Fruit fly (Drosophila melanogaster) whole organism, wandering third instar larva: ENCODE measurements around the gene Arpc1.

Experiments used
- Abd-B ChIP-seq: fragments of >200 bp; optimal IDR thresholded peaks from 2 replicates; lab custom pipeline; 2017; ENCODE audit warnings: missing biosample characterization, missing genetic modification characterization
- CG32264 ChIP-seq: fragments of 200-800 bp; sonication (Bioruptor generic); optimal IDR thresholded peaks from 2 replicates; lab custom pipeline; 2016; ENCODE audit warnings: missing biosample characterization, missing genetic modification characterization
- CG9705 ChIP-seq: fragments of 200-800 bp; sonication (Bioruptor generic); optimal IDR thresholded peaks from 2 replicates; lab custom pipeline; 2018; ENCODE audit warnings: missing biosample characterization, mild to moderate bottlenecking, missing genetic modification characterization
- CrebA ChIP-seq: fragments of 200-800 bp; sonication (Bioruptor generic); optimal IDR thresholded peaks from 2 replicates; lab custom pipeline; 2016; ENCODE audit warnings: missing biosample characterization, mild to moderate bottlenecking, missing genetic modification characterization, borderline replicate concordance
- Dfd ChIP-seq: fragments of >200 bp; optimal IDR thresholded peaks from 2 replicates; lab custom pipeline; 2017; ENCODE audit warnings: missing biosample characterization, missing genetic modification characterization
- Dif ChIP-seq: fragments of 200-275, 200-300 bp; sonication (Bioruptor generic); optimal IDR thresholded peaks from 2 replicates; lab custom pipeline; 2018; ENCODE audit warnings: missing biosample characterization, missing genetic modification characterization; ENCODE audit not compliant: partially characterized antibody
- GATAd ChIP-seq: sonication (Bioruptor generic); optimal IDR thresholded peaks from 2 replicates; lab custom pipeline; 2016; ENCODE audit warnings: missing biosample characterization, missing genetic modification characterization
- HLH106 ChIP-seq: fragments of 200-800 bp; optimal IDR thresholded peaks from 3 replicates; lab custom pipeline; 2019; ENCODE audit warnings: missing biosample characterization, mild to moderate bottlenecking, missing genetic modification characterization, moderate library complexity
- Hnf4 ChIP-seq: fragments of 200-800 bp; sonication (Bioruptor generic); optimal IDR thresholded peaks from 2 replicates; lab custom pipeline; 2016; ENCODE audit warnings: missing biosample characterization, mild to moderate bottlenecking, missing genetic modification characterization
- Hr78 ChIP-seq: fragments of >200 bp; optimal IDR thresholded peaks from 2 replicates; lab custom pipeline; 2017; ENCODE audit warnings: missing biosample characterization, missing genetic modification characterization
- Hr83 ChIP-seq: fragments of 200-300 bp; sonication (Bioruptor generic); optimal IDR thresholded peaks from 2 replicates; lab custom pipeline; 2016; ENCODE audit warnings: missing biosample characterization, mild to moderate bottlenecking, missing genetic modification characterization, moderate library complexity; ENCODE audit not compliant: poor library complexity, severe bottlenecking
- Jra ChIP-seq: sonication (Bioruptor generic); optimal IDR thresholded peaks from 2 replicates; lab custom pipeline; 2016; ENCODE audit warnings: missing biosample characterization, missing genetic modification characterization
- Mio ChIP-seq: sonication (Bioruptor generic); optimal IDR thresholded peaks from 2 replicates; lab custom pipeline; 2016; ENCODE audit warnings: missing biosample characterization, missing genetic modification characterization
- Myc ChIP-seq: fragments of >200 bp; optimal IDR thresholded peaks from 2 replicates; lab custom pipeline; 2017
- N ChIP-seq: fragments of >200 bp; optimal IDR thresholded peaks from 2 replicates; lab custom pipeline; 2018; ENCODE audit warnings: missing biosample characterization, missing external identifiers, missing genetic modification characterization
- OdsH ChIP-seq: fragments of 200-800 bp; sonication (Bioruptor generic); optimal IDR thresholded peaks from 2 replicates; lab custom pipeline; 2016; ENCODE audit warnings: missing biosample characterization, mild to moderate bottlenecking, missing genetic modification characterization
- Rel ChIP-seq, 2 experiments: fragments of 200-800 bp; sonication (Bioruptor generic) in 1 of 2; optimal IDR thresholded peaks; 2 replicates in 1 of 2; 3 replicates in 1 of 2; lab custom pipeline; 2016 to 2019; ENCODE audit warnings: mild to moderate bottlenecking in 2 of 2, missing biosample characterization in 2 of 2, missing genetic modification characterization in 2 of 2, moderate library complexity in 1 of 2
- Sp1 ChIP-seq: fragments of 200-800 bp; sonication (Bioruptor generic); optimal IDR thresholded peaks from 3 replicates; lab custom pipeline; 2019; ENCODE audit warnings: missing biosample characterization, mild to moderate bottlenecking, missing genetic modification characterization, moderate library complexity
- Vsx2 ChIP-seq: fragments of 200-300, 225-300 bp; sonication (Bioruptor generic); optimal IDR thresholded peaks from 2 replicates; lab custom pipeline; 2018; ENCODE audit warnings: missing biosample characterization, missing genetic modification characterization; ENCODE audit not compliant: partially characterized antibody
- br ChIP-seq: fragments of 200-800 bp; sonication (Bioruptor generic); optimal IDR thresholded peaks from 2 replicates; lab custom pipeline; 2016; ENCODE audit warnings: missing biosample characterization, missing genetic modification characterization
- brk ChIP-seq: fragments of 200-800 bp; sonication (Bioruptor generic); optimal IDR thresholded peaks from 2 replicates; lab custom pipeline; 2016; ENCODE audit warnings: missing biosample characterization, mild to moderate bottlenecking, missing genetic modification characterization
- dl ChIP-seq, 2 experiments: fragments of 175-275, 200-275 bp in 1 of 2; fragments of 200-275 bp in 1 of 2; sonication (Bioruptor generic); optimal IDR thresholded peaks; lab custom pipeline; 2018; ENCODE audit warnings: mild to moderate bottlenecking in 2 of 2, missing biosample characterization in 2 of 2, missing genetic modification characterization in 2 of 2, moderate library complexity in 2 of 2; ENCODE audit not compliant: partially characterized antibody in 2 of 2, insufficient read depth in 1 of 2
- dmrt93B ChIP-seq: fragments of 200-800 bp; sonication (Bioruptor generic); optimal IDR thresholded peaks from 2 replicates; lab custom pipeline; 2018; ENCODE audit warnings: missing biosample characterization, mild to moderate bottlenecking, missing genetic modification characterization
- dsf ChIP-seq: sonication (Bioruptor generic); optimal IDR thresholded peaks from 2 replicates; lab custom pipeline; 2016; ENCODE audit warnings: missing biosample characterization, missing genetic modification characterization, borderline replicate concordance
- ey ChIP-seq: fragments of 200-800 bp; sonication (Bioruptor generic); optimal IDR thresholded peaks from 2 replicates; lab custom pipeline; 2016; ENCODE audit warnings: missing biosample characterization, missing genetic modification characterization
- foxo ChIP-seq, 2 experiments: fragments of 200-800 bp; sonication (Bioruptor generic); optimal IDR thresholded peaks; 2 replicates in 1 of 2; 3 replicates in 1 of 2; lab custom pipeline; 2016 to 2017; ENCODE audit warnings: missing biosample characterization in 2 of 2, missing genetic modification characterization in 2 of 2
- fru ChIP-seq: fragments of 200-800 bp; sonication (Bioruptor generic); optimal IDR thresholded peaks from 3 replicates; lab custom pipeline; 2016; ENCODE audit warnings: missing biosample characterization, mild to moderate bottlenecking, missing genetic modification characterization
- h ChIP-seq: fragments of 200-800 bp; sonication (Bioruptor generic); optimal IDR thresholded peaks from 3 replicates; lab custom pipeline; 2016; ENCODE audit warnings: missing biosample characterization, mild to moderate bottlenecking, missing genetic modification characterization
- jim ChIP-seq: fragments of 175-275, 200-325 bp; sonication (Bioruptor generic); optimal IDR thresholded peaks from 2 replicates; lab custom pipeline; 2016; ENCODE audit warnings: missing biosample characterization, mild to moderate bottlenecking, missing genetic modification characterization
- lola ChIP-seq: fragments of >200 bp; optimal IDR thresholded peaks from 2 replicates; lab custom pipeline; 2017; ENCODE audit warnings: missing biosample characterization, missing genetic modification characterization
- pan ChIP-seq: fragments of >200 bp; optimal IDR thresholded peaks from 2 replicates; lab custom pipeline; 2017
- psq ChIP-seq: fragments of 200-800 bp; sonication (Bioruptor generic); optimal IDR thresholded peaks from 3 replicates; lab custom pipeline; 2017; ENCODE audit warnings: missing biosample characterization, mild to moderate bottlenecking, missing genetic modification characterization, moderate library complexity
- rgr ChIP-seq: fragments of 200-800 bp; sonication (Bioruptor generic); optimal IDR thresholded peaks from 3 replicates; lab custom pipeline; 2016; ENCODE audit warnings: missing biosample characterization, mild to moderate bottlenecking, missing genetic modification characterization
- sage ChIP-seq: fragments of 200-800 bp; sonication (Bioruptor generic); optimal IDR thresholded peaks from 2 replicates; lab custom pipeline; 2016; ENCODE audit warnings: missing biosample characterization, mild to moderate bottlenecking, missing genetic modification characterization
- sv ChIP-seq: fragments of 200-800 bp; sonication (Bioruptor generic); optimal IDR thresholded peaks from 3 replicates; lab custom pipeline; 2016; ENCODE audit warnings: missing biosample characterization, missing genetic modification characterization
- tai ChIP-seq: sonication (Bioruptor generic); optimal IDR thresholded peaks from 2 replicates; lab custom pipeline; 2016; ENCODE audit warnings: missing biosample characterization, missing genetic modification characterization
- usp ChIP-seq: fragments of >200 bp; optimal IDR thresholded peaks from 2 replicates; lab custom pipeline; 2017; ENCODE audit warnings: missing biosample characterization, missing genetic modification characterization
- woc ChIP-seq: sonication (Bioruptor generic); optimal IDR thresholded peaks from 2 replicates; lab custom pipeline; 2016; ENCODE audit warnings: missing biosample characterization, mild to moderate bottlenecking, missing genetic modification characterization

Gene Arpc1

DNA sequence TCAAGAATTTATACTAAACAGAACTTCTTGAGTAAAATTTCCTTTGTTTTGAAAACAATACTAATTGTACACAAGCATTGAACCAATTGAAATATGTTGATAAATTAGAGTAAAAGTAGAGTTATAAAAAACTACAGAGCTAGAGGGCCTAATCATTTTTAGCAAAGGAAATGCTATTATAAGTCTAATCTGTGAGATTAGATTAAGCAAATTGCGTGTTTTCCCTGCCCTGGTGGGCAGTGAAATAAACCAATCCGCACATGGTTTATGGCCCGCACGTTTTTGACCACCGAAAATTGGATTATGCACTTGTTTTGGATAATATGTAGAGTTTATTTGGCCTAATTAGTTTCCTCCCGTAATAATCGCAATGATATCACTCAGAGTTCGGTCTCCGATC is 13.0 kb upstream of the Arpc1 start:
- TF ChIP-seq lola (GFP tag; lab: Kevin White, UChicago) (no peak), Mio (GFP tag; lab: Kevin White, UChicago) (no peak), sv (GFP tag; lab: Kevin White, UChicago) (no peak), Vsx2 (no peak), Dif (GFP tag; lab: Kevin White, UChicago) (no peak), sage (GFP tag; lab: Kevin White, UChicago) (no peak)

DNA sequence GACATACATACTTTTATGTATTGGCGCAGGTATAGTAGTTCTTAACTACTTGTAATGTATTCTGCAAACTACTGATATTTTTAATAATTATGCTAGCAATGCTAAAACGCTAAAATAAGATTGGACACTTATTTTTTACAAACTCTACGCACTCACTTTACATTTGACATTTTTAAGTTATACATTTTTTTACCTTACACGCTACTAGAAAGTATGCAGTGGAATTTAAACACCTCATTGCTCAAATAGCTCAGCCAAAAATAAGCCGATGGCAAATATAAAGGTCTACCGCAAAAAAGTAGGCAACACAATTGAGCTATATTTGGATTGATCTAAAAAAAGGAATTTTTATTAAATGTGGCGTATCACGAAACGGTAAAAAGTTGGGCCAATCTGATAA is 12.5 kb upstream of the Arpc1 start:
- TF ChIP-seq tai (GFP tag; lab: Kevin White, UChicago) = peak; percentile 31
- TF ChIP-seq Myc (lab: Kevin White, UChicago) = peak; percentile 91
- TF ChIP-seq CG9705 (GFP tag; lab: Kevin White, UChicago) = no peak

DNA sequence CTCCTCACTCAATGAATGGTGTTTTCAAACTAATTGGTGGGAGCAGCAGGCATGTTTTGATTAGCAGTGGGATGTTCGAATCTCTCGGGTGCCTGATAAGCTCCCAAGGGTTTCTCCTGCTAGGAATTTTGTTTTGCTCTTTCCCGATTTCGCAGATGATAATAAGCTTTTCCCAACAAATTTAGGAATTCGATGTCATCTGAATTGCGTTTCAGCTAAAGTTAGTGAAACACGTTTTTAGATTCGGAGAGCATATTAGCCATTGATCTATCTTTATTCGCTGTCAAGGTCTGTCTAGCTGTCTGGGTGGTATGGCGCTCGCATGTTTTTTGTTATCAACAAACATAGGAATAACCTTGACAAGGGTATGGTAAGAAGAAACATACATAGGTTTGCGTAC is 12.0 kb upstream of the Arpc1 start, which contains the start of gene CG33307:
Gene CG33307, minus strand, starts transcription at position 13 of the 400 bp plus-strand sequence.
- TF ChIP-seq CrebA (GFP tag; lab: Kevin White, UChicago) (no peak), foxo (GFP tag; optimal IDR thresholded peaks at IDR 0.05; lab: Kevin White, UChicago) (no peak), h (GFP tag; lab: Kevin White, UChicago) (no peak)

- TF ChIP-seq jim (GFP tag; lab: Kevin White, UChicago) (no peak), Hr83 (GFP tag; lab: Kevin White, UChicago) (no peak), Dfd (GFP tag; lab: Kevin White, UChicago) (peak; percentile 10), dmrt93B (peak; percentile 82), CG9705 (GFP tag; lab: Kevin White, UChicago) (peak; percentile 73), ey (GFP tag; lab: Kevin White, UChicago) (peak; percentile 92), N (GFP tag; lab: Kevin White, UChicago) (no peak), Myc (lab: Kevin White, UChicago) (no peak), Dif (GFP tag; lab: Kevin White, UChicago) (no peak), Hr78 (no peak), fru (GFP tag; lab: Kevin White, UChicago) (peak; percentile 93), Hnf4 (GFP tag; lab: Kevin White, UChicago) (peak; percentile 87), CrebA (GFP tag; lab: Kevin White, UChicago) (no peak), OdsH (GFP tag; lab: Kevin White, UChicago) (peak; percentile 91), sage (GFP tag; lab: Kevin White, UChicago) (peak; percentile 80), pan (lab: Kevin White, UChicago) (no peak), psq (GFP tag; lab: Kevin White, UChicago) (peak; percentile 85), CG32264 (peak; percentile 59), foxo (GFP tag; optimal IDR thresholded peaks at IDR 0.05; lab: Kevin White, UChicago) (peak; percentile 15 to 94), rgr (GFP tag; lab: Kevin White, UChicago) (peak; percentile 92), Mio (GFP tag; lab: Kevin White, UChicago) (peak; percentile 8), Abd-B (GFP tag; lab: Kevin White, UChicago) (no peak), Sp1 (GFP tag; lab: Kevin White, UChicago) (peak; percentile 92), sv (GFP tag; lab: Kevin White, UChicago) (peak; percentile 72), h (GFP tag; lab: Kevin White, UChicago) (peak; percentile 91), GATAd (GFP tag; lab: Kevin White, UChicago) (no peak), Vsx2 (no peak), HLH106 (tag; lab: Kevin White, UChicago) (peak; percentile 91), lola (GFP tag; lab: Kevin White, UChicago) (no peak), Rel (GFP tag; optimal IDR thresholded peaks at IDR 0.05; lab: Kevin White, UChicago) (peak; percentile 63), Rel (tag; optimal IDR thresholded peaks at IDR 0.05; lab: Kevin White, UChicago) (peak; percentile 26), dsf (GFP tag; lab: Kevin White, UChicago) (peak; percentile 29), dl (GFP tag; optimal IDR thresholded peaks at IDR 0.05; lab: Kevin White, UChicago; ENCODE audit: insufficient read depth in 1 of 2, partially characterized antibody in 2 of 2) (no peak), Jra (peak; percentile 76), br (GFP tag; lab: Kevin White, UChicago) (peak; percentile 89), brk (GFP tag; lab: Kevin White, UChicago) (peak; percentile 69), usp (GFP tag; lab: Kevin White, UChicago) (no peak), woc (GFP tag; lab: Kevin White, UChicago) (peak; percentile 65), tai (GFP tag; lab: Kevin White, UChicago) (peak; percentile 74)
Observed at dm6 chr2L:13839744-13840151, 10.2 kb upstream of the Arpc1 start.
